Fruit fly (Drosophila melanogaster) whole organism, pupa: Measurements from ENCODE around the gene kay.

Source experiments
- CG10348 ChIP-seq: fragments of 200-800 bp; sonication (Bioruptor generic); IDR thresholded peaks from 2 replicates; pipeline ENCODE4 v1.3.6; 2022; ENCODE audit warnings: missing biosample characterization, missing genetic modification characterization
- CG12605 ChIP-seq: fragments of 200-800 bp; sonication (Bioruptor generic); IDR thresholded peaks from 2 replicates; pipeline ENCODE4 v1.3.6; 2022; ENCODE audit warnings: missing biosample characterization, missing genetic modification characterization
- CG13204 ChIP-seq: fragments of 200-800 bp; sonication (Bioruptor generic); optimal IDR thresholded peaks from 2 replicates; lab custom pipeline; 2018; ENCODE audit warnings: missing biosample characterization, mild to moderate bottlenecking, missing genetic modification characterization, moderate library complexity
- CG14655 ChIP-seq: fragments of 200-800 bp; sonication (Bioruptor generic); optimal IDR thresholded peaks from 3 replicates; lab custom pipeline; 2017; ENCODE audit warnings: mild to moderate bottlenecking, missing biosample characterization, missing genetic modification reagents, missing genetic modification characterization
- CG15710 ChIP-seq: fragments of 200-800 bp; sonication (Bioruptor generic); optimal IDR thresholded peaks from 2 replicates; lab custom pipeline; 2018; ENCODE audit warnings: missing biosample characterization, mild to moderate bottlenecking, missing genetic modification characterization, moderate library complexity
- CG17806 ChIP-seq: fragments of 200-800 bp; sonication (Bioruptor generic); optimal IDR thresholded peaks from 2 replicates; lab custom pipeline; 2018; ENCODE audit warnings: missing biosample characterization, mild to moderate bottlenecking, missing genetic modification characterization, moderate library complexity
- CG32121 ChIP-seq: fragments of 200-800 bp; sonication (Bioruptor generic); IDR thresholded peaks from 2 replicates; pipeline ENCODE4 v1.3.6; 2022; ENCODE audit warnings: missing biosample characterization, missing genetic modification characterization
- CG34367 ChIP-seq: fragments of 200-800 bp; sonication (Bioruptor generic); optimal IDR thresholded peaks from 2 replicates; lab custom pipeline; 2018; ENCODE audit warnings: missing biosample characterization, mild to moderate bottlenecking, missing genetic modification characterization
- CG4496 ChIP-seq: fragments of 200-800 bp; sonication (Bioruptor generic); IDR thresholded peaks from 3 replicates; pipeline ENCODE4 v1.3.6; 2022; ENCODE audit warnings: missing biosample characterization, missing genetic modification characterization
- CG8159 ChIP-seq: fragments of 200-800 bp; sonication (Bioruptor generic); optimal IDR thresholded peaks from 3 replicates; lab custom pipeline; 2018; ENCODE audit warnings: missing biosample characterization, mild to moderate bottlenecking, missing genetic modification characterization, moderate library complexity
- CG8301 ChIP-seq: fragments of 200-800 bp; sonication (Bioruptor generic); optimal IDR thresholded peaks from 2 replicates; lab custom pipeline; 2018; ENCODE audit warnings: missing biosample characterization, mild to moderate bottlenecking, missing genetic modification characterization
- CG9948 ChIP-seq: fragments of 200-800 bp; sonication (Bioruptor generic); optimal IDR thresholded peaks from 2 replicates; lab custom pipeline; 2018; ENCODE audit warnings: missing biosample characterization, mild to moderate bottlenecking, missing genetic modification characterization, moderate library complexity
- D1 ChIP-seq: fragments of 200-800 bp; sonication (Bioruptor generic); optimal IDR thresholded peaks from 2 replicates; lab custom pipeline; 2018; ENCODE audit warnings: missing biosample characterization, mild to moderate bottlenecking, missing genetic modification characterization, moderate library complexity
- EcR ChIP-seq: fragments of 200-800 bp; sonication (Bioruptor generic); optimal IDR thresholded peaks from 3 replicates; lab custom pipeline; 2019; ENCODE audit warnings: missing biosample characterization, missing genetic modification characterization, mild to moderate bottlenecking, moderate library complexity, missing genetic modification reagents
- Ets98B ChIP-seq: fragments of 200-800 bp; sonication (Bioruptor generic); IDR thresholded peaks from 2 replicates; pipeline ENCODE4 v1.3.6; 2022; ENCODE audit warnings: missing biosample characterization, missing genetic modification characterization
- Pif1A ChIP-seq: fragments of 200-800 bp; sonication (Bioruptor generic); optimal IDR thresholded peaks from 3 replicates; lab custom pipeline; 2016; ENCODE audit warnings: missing biosample characterization, missing genetic modification characterization
- Pif1B ChIP-seq: fragments of 200-800 bp; sonication (Bioruptor generic); optimal IDR thresholded peaks from 3 replicates; lab custom pipeline; 2016; ENCODE audit warnings: missing biosample characterization, missing genetic modification characterization
- Snoo ChIP-seq: fragments of 200-800 bp; sonication (Bioruptor generic); optimal IDR thresholded peaks from 3 replicates; lab custom pipeline; 2017; ENCODE audit warnings: missing biosample characterization, mild to moderate bottlenecking, missing genetic modification characterization, inconsistent platforms
- fd96Ca ChIP-seq: fragments of 200-800 bp; sonication (Bioruptor generic); IDR thresholded peaks from 3 replicates; pipeline ENCODE4 v1.3.6; 2022; ENCODE audit warnings: missing biosample characterization, missing genetic modification characterization
- gl ChIP-seq: fragments of 200-800 bp; sonication (Bioruptor generic); optimal IDR thresholded peaks from 2 replicates; lab custom pipeline; 2018; ENCODE audit warnings: missing biosample characterization, mild to moderate bottlenecking, missing genetic modification characterization
- rn ChIP-seq: fragments of 200-800 bp; sonication (Bioruptor generic); IDR thresholded peaks from 2 replicates; pipeline ENCODE4 v1.3.6; 2022; ENCODE audit warnings: missing biosample characterization, missing genetic modification characterization

The kay gene

dm6 chr3R:29763154-29763553 is 2.6 kb upstream of the kay start:
- TF ChIP-seq CG12605 (peak; percentile 56), fd96Ca (GFP tag; lab: Robert Waterston, UW) (peak; percentile 77), EcR (peak; percentile 51), CG14655 (GFP tag; lab: Kevin White, UChicago) (peak; percentile 71), CG8159 (peak; percentile 85), CG17806 (peak; percentile 81), D1 (peak; percentile 46), Ets98B (GFP tag; lab: Robert Waterston, UW) (peak; percentile 72), CG13204 (GFP tag; lab: Kevin White, UChicago) (peak; percentile 36), rn (GFP tag; lab: Robert Waterston, UW) (peak; percentile 69), gl (tag; lab: Kevin White, UChicago) (peak; percentile 52), CG34367 (tag; lab: Kevin White, UChicago) (peak; percentile 72), CG9948 (peak; percentile 75), CG32121 (GFP tag; lab: Robert Waterston, UW) (peak; percentile 58), CG4496 (GFP tag; lab: Robert Waterston, UW) (peak; percentile 85), CG15710 (tag; lab: Kevin White, UChicago) (peak; percentile 83), CG10348 (GFP tag; lab: Robert Waterston, UW) (no peak), CG8301 (tag; lab: Kevin White, UChicago) (peak; percentile 70), Pif1A (peak; percentile 93), Snoo (peak; percentile 93), Pif1B (GFP tag; lab: Kevin White, UChicago) (peak; percentile 74)

dm6 chr3R:29763804-29764203 is 2.0 kb upstream of the kay start:
- TF ChIP-seq CG8301 (tag; lab: Kevin White, UChicago), result no peak
- TF ChIP-seq Pif1B (GFP tag; lab: Kevin White, UChicago), result no peak
- TF ChIP-seq CG4496 (GFP tag; lab: Robert Waterston, UW), result no peak
- TF ChIP-seq gl (tag; lab: Kevin White, UChicago), result no peak
- TF ChIP-seq Pif1A, result no peak
- no peak for TF ChIP-seq Ets98B (GFP tag; lab: Robert Waterston, UW)
- TF ChIP-seq CG34367 (tag; lab: Kevin White, UChicago), result no peak
- no peak for TF ChIP-seq EcR
- no peak for TF ChIP-seq CG9948
- TF ChIP-seq rn (GFP tag; lab: Robert Waterston, UW), result no peak
- no peak for TF ChIP-seq CG10348 (GFP tag; lab: Robert Waterston, UW)
- peak; percentile 43 for TF ChIP-seq CG8159
- TF ChIP-seq CG17806, result peak; percentile 22
- TF ChIP-seq CG14655 (GFP tag; lab: Kevin White, UChicago), result peak; percentile 29
- no peak for TF ChIP-seq CG32121 (GFP tag; lab: Robert Waterston, UW)
- TF ChIP-seq CG13204 (GFP tag; lab: Kevin White, UChicago), result no peak
- TF ChIP-seq D1, result no peak
- no peak for TF ChIP-seq Snoo

- TF ChIP-seq CG10348 (GFP tag; lab: Robert Waterston, UW), result no peak
- TF ChIP-seq CG14655 (GFP tag; lab: Kevin White, UChicago), result no peak
- no peak for TF ChIP-seq CG32121 (GFP tag; lab: Robert Waterston, UW)
- TF ChIP-seq EcR, result peak; percentile 95
- peak; percentile 11 for TF ChIP-seq CG13204 (GFP tag; lab: Kevin White, UChicago)
- TF ChIP-seq, all 21 proteins: peak for 2
These were observed 1.3 kb upstream of the kay start for dm6 chr3R:29764249-29765042.

dm6 chr3R:29767236-29767635 is 1.4 kb downstream of the kay start:
- TF ChIP-seq CG4496 (GFP tag; lab: Robert Waterston, UW) (no peak), CG10348 (GFP tag; lab: Robert Waterston, UW) (no peak), Snoo (no peak), CG15710 (tag; lab: Kevin White, UChicago) (no peak), CG14655 (GFP tag; lab: Kevin White, UChicago) (no peak), gl (tag; lab: Kevin White, UChicago) (no peak), EcR (no peak), CG13204 (GFP tag; lab: Kevin White, UChicago) (no peak), CG9948 (no peak), Ets98B (GFP tag; lab: Robert Waterston, UW) (no peak), Pif1A (no peak), D1 (no peak), CG8301 (tag; lab: Kevin White, UChicago) (no peak), Pif1B (GFP tag; lab: Kevin White, UChicago) (no peak), rn (GFP tag; lab: Robert Waterston, UW) (no peak), fd96Ca (GFP tag; lab: Robert Waterston, UW) (no peak)
- TF ChIP-seq, all 21 proteins: peak for 0

dm6 chr3R:29770930-29771329 is 5.1 kb downstream of the kay start:
- TF ChIP-seq fd96Ca (GFP tag; lab: Robert Waterston, UW) (no peak), CG17806 (no peak), CG9948 (no peak), D1 (no peak), CG4496 (GFP tag; lab: Robert Waterston, UW) (no peak), CG12605 (no peak), CG10348 (GFP tag; lab: Robert Waterston, UW) (no peak), CG15710 (tag; lab: Kevin White, UChicago) (no peak), Ets98B (GFP tag; lab: Robert Waterston, UW) (no peak), Snoo (no peak), EcR (no peak), CG34367 (tag; lab: Kevin White, UChicago) (no peak), Pif1A (no peak), CG14655 (GFP tag; lab: Kevin White, UChicago) (no peak), CG8159 (no peak), Pif1B (GFP tag; lab: Kevin White, UChicago) (no peak), CG32121 (GFP tag; lab: Robert Waterston, UW) (no peak)
- TF ChIP-seq, all 21 proteins: peak for 0
